Worm (Caenorhabditis elegans) whole organism, L3 larva: Measurements from ENCODE around the gene prmt-9.

ENCODE experiments used
- ZK546.5 ChIP-seq: sonication (generic microtip); optimal IDR thresholded peaks from 2 replicates; lab custom pipeline; 2017; ENCODE audit warnings: missing biosample characterization, missing genetic modification characterization
- ama-1 ChIP-seq: fragments of 150-350 bp; optimal IDR thresholded peaks from 2 replicates; lab custom pipeline; 2018
- ceh-16 ChIP-seq: sonication (generic microtip); optimal IDR thresholded peaks from 2 replicates; lab custom pipeline; 2017; ENCODE audit warnings: missing biosample characterization, missing genetic modification characterization
- ceh-28 ChIP-seq: fragments of 150-350 bp; optimal IDR thresholded peaks from 2 replicates; lab custom pipeline; 2014; ENCODE audit warnings: missing biosample characterization, missing genetic modification reagents, missing genetic modification characterization
- ceh-82 ChIP-seq: fragments of 150-350 bp; optimal IDR thresholded peaks from 2 replicates; lab custom pipeline; 2014; ENCODE audit warnings: missing biosample characterization, missing genetic modification characterization
- ceh-9 ChIP-seq: sonication (generic microtip); optimal IDR thresholded peaks from 2 replicates; lab custom pipeline; 2018; ENCODE audit warnings: missing biosample characterization, missing genetic modification characterization
- daf-12 ChIP-seq: fragments of 150-350 bp; optimal IDR thresholded peaks from 2 replicates; lab custom pipeline; 2014; ENCODE audit warnings: missing biosample characterization, missing genetic modification reagents, missing genetic modification characterization
- egl-27 ChIP-seq: sonication (generic microtip); optimal IDR thresholded peaks from 4 replicates; lab custom pipeline; 2017; ENCODE audit warnings: missing biosample characterization, missing genetic modification reagents, missing genetic modification characterization
- elt-1 ChIP-seq: fragments of 150-350 bp; optimal IDR thresholded peaks from 2 replicates; lab custom pipeline; 2014; ENCODE audit warnings: missing biosample characterization, missing genetic modification characterization
- elt-2 ChIP-seq: sonication (generic microtip); optimal IDR thresholded peaks from 2 replicates; lab custom pipeline; 2016; ENCODE audit warnings: missing genetic modification reagents, mild to moderate bottlenecking, missing genetic modification characterization, missing compliant biosample characterization
- elt-3 ChIP-seq, 3 experiments: fragments of 150-350 bp in 1 of 3; sonication (generic microtip) in 2 of 3; optimal IDR thresholded peaks; 2 replicates in 2 of 3; 4 replicates in 1 of 3; lab custom pipeline; 2014 to 2017; ENCODE audit warnings: missing biosample characterization in 3 of 3, missing genetic modification characterization in 3 of 3
- eor-1 ChIP-seq, 2 experiments: fragments of 150-350 bp; optimal IDR thresholded peaks; 2 replicates each; lab custom pipeline; 2014 to 2018; ENCODE audit warnings: missing biosample characterization in 2 of 2, missing genetic modification characterization in 2 of 2
- fkh-2 ChIP-seq: fragments of 150-350 bp; optimal IDR thresholded peaks from 2 replicates; lab custom pipeline; 2014; ENCODE audit warnings: missing biosample characterization, missing genetic modification reagents, missing genetic modification characterization
- fos-1 ChIP-seq: fragments of 150-350 bp; optimal IDR thresholded peaks from 2 replicates; lab custom pipeline; 2014; ENCODE audit warnings: missing biosample characterization, missing genetic modification characterization
- jun-1 ChIP-seq: fragments of 150-350 bp; optimal IDR thresholded peaks from 2 replicates; lab custom pipeline; 2014; ENCODE audit warnings: missing biosample characterization, missing genetic modification reagents, missing genetic modification characterization
- lin-15B ChIP-seq: fragments of 150-350 bp; optimal IDR thresholded peaks from 2 replicates; lab custom pipeline; 2014; ENCODE audit warnings: missing biosample characterization, missing genetic modification characterization
- lin-39 ChIP-seq: fragments of 150-350 bp; optimal IDR thresholded peaks from 2 replicates; lab custom pipeline; 2018; ENCODE audit warnings: missing biosample characterization, missing genetic modification reagents, missing genetic modification characterization
- mdl-1 ChIP-seq: fragments of 150-350 bp; optimal IDR thresholded peaks from 2 replicates; lab custom pipeline; 2014; ENCODE audit warnings: missing biosample characterization, missing genetic modification characterization
- mml-1 ChIP-seq: fragments of 150-350 bp; sonication (generic microtip); optimal IDR thresholded peaks from 3 replicates; lab custom pipeline; 2014; ENCODE audit warnings: missing biosample characterization, missing genetic modification characterization
- nhr-11 ChIP-seq: fragments of 150-350 bp; optimal IDR thresholded peaks from 2 replicates; lab custom pipeline; 2014; ENCODE audit warnings: missing biosample characterization, missing genetic modification characterization
- nhr-23 ChIP-seq: fragments of 150-350 bp; optimal IDR thresholded peaks from 2 replicates; lab custom pipeline; 2014; ENCODE audit warnings: missing biosample characterization, missing genetic modification reagents, missing genetic modification characterization
- nhr-237 ChIP-seq: fragments of 150-350 bp; optimal IDR thresholded peaks from 2 replicates; lab custom pipeline; 2014; ENCODE audit warnings: missing biosample characterization, missing genetic modification characterization
- nhr-28 ChIP-seq: fragments of 150-350 bp; optimal IDR thresholded peaks from 2 replicates; lab custom pipeline; 2014; ENCODE audit warnings: missing biosample characterization, missing genetic modification characterization
- nhr-43 ChIP-seq: sonication (generic microtip); optimal IDR thresholded peaks from 2 replicates; lab custom pipeline; 2016; ENCODE audit warnings: mild to moderate bottlenecking, missing genetic modification characterization, missing compliant biosample characterization; ENCODE audit not compliant: poor library complexity, severe bottlenecking
- nhr-67 ChIP-seq: fragments of 150-350 bp; optimal IDR thresholded peaks from 2 replicates; lab custom pipeline; 2014; ENCODE audit warnings: missing biosample characterization, missing genetic modification characterization
- nhr-76 ChIP-seq: fragments of 150-350 bp; sonication (generic microtip); optimal IDR thresholded peaks from 5 replicates; lab custom pipeline; 2014; ENCODE audit warnings: missing biosample characterization, missing genetic modification characterization
- pha-4 ChIP-seq: fragments of 150-350 bp; optimal IDR thresholded peaks from 2 replicates; lab custom pipeline; 2014; ENCODE audit warnings: missing biosample characterization, missing genetic modification reagents, missing genetic modification characterization
- pqm-1 ChIP-seq: fragments of 150-350 bp; optimal IDR thresholded peaks from 2 replicates; lab custom pipeline; 2017; ENCODE audit warnings: missing biosample characterization, missing genetic modification characterization, inconsistent platforms
- sea-2 ChIP-seq: fragments of 150-350 bp; sonication (generic microtip); optimal IDR thresholded peaks from 4 replicates; lab custom pipeline; 2014; ENCODE audit warnings: missing biosample characterization, missing genetic modification reagents, missing genetic modification characterization
- skn-1 ChIP-seq: fragments of 150-350 bp; optimal IDR thresholded peaks from 2 replicates; lab custom pipeline; 2014; ENCODE audit warnings: missing biosample characterization, missing genetic modification characterization
- snpc-4 ChIP-seq: fragments of 150-350 bp; optimal IDR thresholded peaks from 2 replicates; lab custom pipeline; 2014; ENCODE audit warnings: missing biosample characterization, missing genetic modification characterization
- unc-39 ChIP-seq: sonication (generic microtip); optimal IDR thresholded peaks from 4 replicates; lab custom pipeline; 2017; ENCODE audit warnings: missing biosample characterization, missing genetic modification characterization
- unc-62 ChIP-seq: fragments of 150-350 bp; sonication (generic microtip); optimal IDR thresholded peaks from 4 replicates; lab custom pipeline; 2014; ENCODE audit warnings: missing biosample characterization, missing genetic modification reagents, missing genetic modification characterization
- zag-1 ChIP-seq: fragments of 150-350 bp; optimal IDR thresholded peaks from 2 replicates; lab custom pipeline; 2014; ENCODE audit warnings: missing biosample characterization, missing genetic modification characterization

The prmt-9 gene

DNA sequence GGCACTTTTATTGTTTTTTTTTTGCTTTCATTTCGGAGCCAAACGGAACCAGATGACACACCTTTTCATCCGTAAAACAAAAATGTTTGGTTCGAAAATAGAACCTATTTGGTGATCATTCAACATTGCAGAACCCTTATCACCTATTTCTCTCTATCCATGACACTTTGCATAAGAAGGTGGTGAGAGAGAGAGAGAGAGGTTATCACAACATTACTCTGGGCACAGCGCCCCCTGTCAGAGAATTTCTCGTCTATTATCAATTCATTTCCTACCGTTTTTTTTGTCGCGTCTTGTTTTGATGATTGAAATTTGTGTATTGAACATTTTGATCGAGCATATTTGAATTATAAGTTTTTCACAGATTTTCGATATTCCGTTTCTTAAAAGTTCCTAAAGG is 16.0 kb upstream of the prmt-9 start:
- TF ChIP-seq ZK546.5 (tag; lab: Kevin White, UChicago) (no peak), elt-2 (peak; percentile 80)
- TF ChIP-seq, all 47 proteins: peak for 1

DNA sequence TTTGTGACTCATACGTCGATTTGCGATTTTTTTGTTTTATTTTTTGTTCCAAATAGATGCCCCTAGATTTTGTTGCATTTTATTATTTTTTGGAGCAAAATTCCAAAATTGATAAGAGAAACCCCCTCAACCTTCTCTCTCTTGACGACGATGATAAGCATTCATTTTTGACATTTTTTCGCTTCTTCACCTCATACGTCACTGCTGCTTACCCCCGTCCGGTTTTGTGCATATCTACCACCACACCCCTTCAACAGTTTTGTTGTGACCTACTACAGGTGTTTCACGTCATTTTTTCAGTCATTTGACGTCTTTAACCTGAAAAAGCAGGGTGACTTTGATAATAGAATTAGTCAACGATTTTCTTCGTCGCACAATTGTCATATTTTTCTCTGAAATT is 14.7 kb upstream of the prmt-9 start:
- peak; percentile 18 for TF ChIP-seq jun-1 (tag; lab: Kevin White, UChicago)
- TF ChIP-seq unc-62: no peak
- TF ChIP-seq elt-2: peak; percentile 90
- TF ChIP-seq pqm-1 (tag; lab: Kevin White, UChicago): peak; percentile 75
- TF ChIP-seq nhr-11 (tag; lab: Kevin White, UChicago): no peak
- no peak for TF ChIP-seq ceh-82 (tag; lab: Kevin White, UChicago)
- TF ChIP-seq zag-1 (tag; lab: Kevin White, UChicago): no peak
- TF ChIP-seq lin-39: no peak

DNA sequence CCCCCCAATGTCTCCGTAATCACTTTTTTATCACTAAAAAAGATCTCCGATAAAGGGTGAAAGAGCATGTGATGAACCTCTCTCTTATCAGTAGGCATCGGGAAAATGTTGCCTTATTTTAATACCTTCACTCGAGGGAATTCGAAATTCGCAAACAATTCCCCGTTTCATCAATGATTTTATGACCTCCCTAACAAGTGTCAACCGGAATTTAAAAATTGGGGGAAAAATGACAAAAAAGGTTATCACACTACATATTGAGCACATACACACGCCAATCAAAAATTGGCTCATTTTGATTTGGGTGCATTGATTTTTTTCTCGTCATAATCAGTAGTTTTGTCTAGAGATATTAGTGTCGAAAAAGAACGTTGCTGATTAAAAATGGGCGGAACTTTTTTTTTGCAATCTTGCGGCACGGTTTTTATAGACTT is 5.5 kb upstream of the prmt-9 start:
- no peak for TF ChIP-seq elt-3 (tag; optimal IDR thresholded peaks at IDR 0.05; lab: Kevin White, UChicago)
- no peak for TF ChIP-seq nhr-43 (tag; lab: Kevin White, UChicago)
- TF ChIP-seq ceh-28 (tag; lab: Kevin White, UChicago): no peak
- no peak for TF ChIP-seq fkh-2 (tag; lab: Kevin White, UChicago)
- no peak for TF ChIP-seq lin-15B (tag; lab: Kevin White, UChicago)
- no peak for TF ChIP-seq ceh-9 (tag; lab: Kevin White, UChicago)
- TF ChIP-seq pha-4 (tag; lab: Kevin White, UChicago): peak; percentile 34
- peak; percentile 91 for TF ChIP-seq pqm-1 (tag; lab: Kevin White, UChicago)
- no peak for TF ChIP-seq sea-2 (GFP tag; lab: Kevin White, UChicago)
- TF ChIP-seq zag-1 (tag; lab: Kevin White, UChicago): no peak
- TF ChIP-seq mdl-1 (tag; lab: Kevin White, UChicago): no peak
- no peak for TF ChIP-seq daf-12 (tag; lab: Kevin White, UChicago)
- no peak for TF ChIP-seq fos-1 (tag; lab: Kevin White, UChicago)
- TF ChIP-seq jun-1 (tag; lab: Kevin White, UChicago): peak; percentile 53
- no peak for TF ChIP-seq nhr-23 (tag; lab: Kevin White, UChicago)
- TF ChIP-seq elt-1 (tag; lab: Kevin White, UChicago): no peak
- no peak for TF ChIP-seq snpc-4
- no peak for TF ChIP-seq ceh-16 (tag; lab: Kevin White, UChicago)
- TF ChIP-seq nhr-28 (tag; lab: Kevin White, UChicago): no peak
- peak; percentile 99 for TF ChIP-seq elt-2
- TF ChIP-seq unc-39 (tag; lab: Kevin White, UChicago): no peak
- no peak for TF ChIP-seq nhr-237
- no peak for TF ChIP-seq skn-1 (tag; lab: Kevin White, UChicago)
- no peak for TF ChIP-seq ama-1

DNA sequence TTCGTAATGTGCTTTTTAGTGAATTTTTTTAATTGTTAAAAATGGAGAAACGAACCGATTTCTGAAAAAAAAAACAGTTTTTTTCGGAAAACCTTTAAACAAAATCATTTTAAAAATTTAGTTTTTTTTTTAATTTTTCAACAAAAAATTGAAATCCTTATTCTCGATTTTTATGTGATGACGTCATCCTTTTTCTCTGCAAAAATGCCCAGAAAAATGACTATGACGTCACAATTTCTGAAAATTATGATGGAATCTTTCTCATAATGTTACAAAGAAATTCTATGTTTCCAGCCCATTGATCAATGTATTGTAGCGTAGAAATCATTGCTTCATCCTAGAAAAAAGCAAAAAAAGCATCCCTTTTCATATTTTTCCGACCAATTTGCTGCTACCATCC is 5.1 kb upstream of the prmt-9 start:
- TF ChIP-seq fos-1 (tag; lab: Kevin White, UChicago): no peak
- TF ChIP-seq lin-15B (tag; lab: Kevin White, UChicago): no peak
- no peak for TF ChIP-seq nhr-11 (tag; lab: Kevin White, UChicago)
- no peak for TF ChIP-seq egl-27 (tag; lab: Kevin White, UChicago)
- TF ChIP-seq elt-3 (tag; optimal IDR thresholded peaks at IDR 0.05; lab: Kevin White, UChicago): no peak
- no peak for TF ChIP-seq pha-4 (tag; lab: Kevin White, UChicago)

DNA sequence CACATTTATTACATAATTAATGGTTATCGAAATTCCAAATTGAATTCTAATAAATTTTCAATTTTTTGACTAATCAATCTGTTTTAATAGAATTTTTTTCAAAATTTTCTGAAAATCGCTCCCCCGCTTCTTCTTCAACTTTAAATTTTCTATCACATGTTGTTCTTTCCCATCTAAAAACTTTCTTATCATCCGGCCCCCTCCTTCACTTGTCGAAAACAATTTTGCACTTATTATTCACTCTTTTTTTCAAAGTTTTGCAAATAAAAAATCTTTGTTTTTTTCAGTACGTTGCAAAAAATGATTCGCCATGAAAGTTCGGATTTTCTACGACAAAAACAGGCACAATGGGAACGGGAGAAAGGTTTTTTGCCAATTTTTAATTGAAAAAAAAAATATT is 4.2 kb upstream of the prmt-9 start, which contains the start of gene T23B5.3:
Gene T23B5.3, plus strand, starts transcription at position 301 of the 400 bp plus-strand sequence.
- TF ChIP-seq sea-2 (GFP tag; lab: Kevin White, UChicago) (no peak), mdl-1 (tag; lab: Kevin White, UChicago) (no peak), nhr-23 (tag; lab: Kevin White, UChicago) (no peak), ceh-9 (tag; lab: Kevin White, UChicago) (no peak), ZK546.5 (tag; lab: Kevin White, UChicago) (no peak), nhr-76 (no peak), ceh-16 (tag; lab: Kevin White, UChicago) (no peak), mml-1 (tag; lab: Kevin White, UChicago) (no peak), snpc-4 (no peak), nhr-67 (tag; lab: Kevin White, UChicago) (no peak), nhr-237 (no peak), nhr-28 (tag; lab: Kevin White, UChicago) (no peak), eor-1 (tag; optimal IDR thresholded peaks at IDR 0.05; lab: Kevin White, UChicago) (no peak), unc-62 (no peak)
